Fruit fly (Drosophila melanogaster) whole organism, adult: ENCODE data around the gene CCAP.

ENCODE experiments used
- CG12768 ChIP-seq: fragments of 200-800 bp; sonication (Bioruptor generic); optimal IDR thresholded peaks from 2 replicates; lab custom pipeline; 2017; ENCODE audit warnings: missing biosample characterization, missing genetic modification characterization, mild to moderate bottlenecking, moderate library complexity, missing genetic modification reagents
- CG1620 ChIP-seq: fragments of 200-800 bp; sonication (Bioruptor generic); optimal IDR thresholded peaks from 2 replicates; lab custom pipeline; 2016; ENCODE audit warnings: missing biosample characterization, missing genetic modification characterization
- CG33017 ChIP-seq: fragments of 200-800 bp; sonication (Bioruptor generic); optimal IDR thresholded peaks from 2 replicates; lab custom pipeline; 2018; ENCODE audit warnings: missing biosample characterization, mild to moderate bottlenecking, missing genetic modification characterization, moderate library complexity
- CG5204 ChIP-seq: fragments of 200-800 bp; sonication (Bioruptor generic); optimal IDR thresholded peaks from 2 replicates; lab custom pipeline; 2016; ENCODE audit warnings: missing biosample characterization, missing genetic modification characterization
- Mnt ChIP-seq: fragments of 200-800 bp; sonication (Bioruptor generic); optimal IDR thresholded peaks from 2 replicates; lab custom pipeline; 2016; ENCODE audit warnings: missing biosample characterization, mild to moderate bottlenecking, missing genetic modification characterization
- cic ChIP-seq: fragments of 200-800 bp; sonication (Bioruptor generic); optimal IDR thresholded peaks from 2 replicates; lab custom pipeline; 2017; ENCODE audit warnings: missing biosample characterization, mild to moderate bottlenecking, missing genetic modification characterization, moderate library complexity
- toe ChIP-seq: fragments of 200-800 bp; sonication (Bioruptor generic); optimal IDR thresholded peaks from 2 replicates; lab custom pipeline; 2016; ENCODE audit warnings: missing biosample characterization, missing genetic modification characterization

DNA sequence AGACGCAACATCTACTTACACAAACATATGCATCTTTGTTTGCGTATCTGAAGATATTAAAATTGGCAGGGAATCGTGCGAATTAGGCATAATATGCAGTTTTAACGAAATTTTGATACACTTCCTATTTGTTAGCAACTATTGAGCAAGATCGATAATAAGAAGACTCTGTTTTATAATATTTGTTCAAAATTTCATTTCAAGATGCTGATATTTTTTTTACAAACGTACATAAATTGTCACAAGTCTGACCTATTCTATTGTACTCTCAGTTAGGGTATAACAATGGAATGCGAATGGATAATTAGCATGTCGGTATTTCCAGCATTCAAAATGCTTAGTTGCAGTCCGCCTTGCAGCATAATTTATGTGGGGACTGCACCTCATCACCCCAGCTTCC, 26.0 kb upstream of the CCAP start:
- no peak for TF ChIP-seq cic
- TF ChIP-seq CG1620, result no peak
- TF ChIP-seq toe, result no peak
- no peak for TF ChIP-seq CG12768
- no peak for TF ChIP-seq CG5204 (GFP tag; lab: Kevin White, UChicago)
- TF ChIP-seq Mnt, result no peak
- TF ChIP-seq CG33017 (tag; lab: Kevin White, UChicago), result no peak
